Worm (Caenorhabditis elegans): ENCODE measurements around the gene F59B10.5.

- TF ChIP-seq med-1 (GFP tag; optimal IDR thresholded peaks at IDR 0.05; ENCODE audit: insufficient read depth) (no peak), klf-2 (GFP tag; conservative IDR thresholded peaks at IDR 0.05) (no peak), tab-1 (GFP tag; IDR thresholded peaks at IDR 0.05) (no peak), flt-1 (GFP tag; IDR thresholded peaks at IDR 0.05) (no peak), T22C8.4 (GFP tag; IDR thresholded peaks at IDR 0.05) (no peak)
Observed at ce11 chrII:10471790-10472189, 51.7 kb downstream of the F59B10.5 start, which contains the start of gene ZK666.2.

All from whole organism, midembryonic.